Worm (Caenorhabditis elegans) whole organism, midembryonic: ENCODE results near the gene fbxa-144.

ENCODE experiments used
- flt-1 ChIP-seq: fragments of 200-800 bp; sonication (Bioruptor generic); IDR thresholded peaks from 2 replicates; pipeline ENCODE4 v1.3.6; 2022; ENCODE audit warnings: missing genetic modification characterization, missing compliant biosample characterization
- med-1 ChIP-seq: sonication (generic microtip); optimal IDR thresholded peaks from 2 replicates; lab custom pipeline; 2017; ENCODE audit warnings: missing genetic modification characterization, mild to moderate bottlenecking, missing compliant biosample characterization, antibody characterized with exemption, missing genetic modification reagents; ENCODE audit not compliant: insufficient read depth

DNA sequence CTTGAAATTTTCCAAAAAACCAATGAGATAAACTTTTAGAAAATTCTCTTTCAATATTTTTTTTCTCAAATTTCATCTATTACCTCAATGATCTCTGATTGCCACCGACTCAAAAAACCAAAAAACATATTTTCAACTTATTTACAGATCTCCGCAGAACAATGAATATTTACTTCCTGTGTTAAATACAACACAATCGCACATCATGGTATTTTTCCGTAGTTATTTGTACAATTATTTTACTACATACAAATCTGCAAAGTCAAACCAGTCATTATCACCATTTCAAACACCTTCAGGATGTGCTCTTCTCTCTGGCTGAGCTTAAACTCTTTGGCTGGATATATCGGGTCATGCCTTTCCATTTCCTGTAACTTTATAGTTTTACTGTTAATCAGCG lies 33.3 kb upstream of the fbxa-144 start, which contains the start of gene str-108:
- no peak for TF ChIP-seq med-1 (GFP tag; lab: Kevin White, UChicago)
- no peak for TF ChIP-seq flt-1 (GFP tag; lab: Robert Waterston, UW)
